Worm (Caenorhabditis elegans) whole organism, L4/young adult: ENCODE measurements around the gene clec-245.

Experiments used
- W03F9.2 ChIP-seq: fragments of 150-350 bp; optimal IDR thresholded peaks from 2 replicates; lab custom pipeline; 2014; ENCODE audit warnings: missing biosample characterization, missing genetic modification characterization
- him-1 ChIP-seq: sonication (generic microtip); optimal IDR thresholded peaks from 2 replicates; lab custom pipeline; 2016; ENCODE audit warnings: missing genotype, missing genetic modification reagents, missing genetic modification characterization, missing compliant biosample characterization

ce11 chrV:18236714-18237288 lies 48.6 kb upstream of the clec-245 start, which contains the start of gene R10E8.3:
- TF ChIP-seq him-1 (tag; lab: Kevin White, UChicago) (no peak), W03F9.2 (tag; lab: Kevin White, UChicago) (no peak)
